Fruit fly (Drosophila melanogaster): ENCODE data around the gene CG14963.

Gene CG14963

dm6 chr3L:3159309-3160194 lies 12.8 kb downstream of the CG14963 start, which contains the start of the genes ND-30 and CG15812:
ND-30 (minus strand) TSS chr3L:3159578.
CG15812 (plus strand) TSS chr3L:3159991.
- no peak for TF ChIP-seq Myc (optimal IDR thresholded peaks at IDR 0.05)
- TF ChIP-seq h (optimal IDR thresholded peaks at IDR 0.05), result peak; percentile 37

dm6 chr3L:3157651-3158050 lies 14.7 kb downstream of the CG14963 start:
- TF ChIP-seq h (optimal IDR thresholded peaks at IDR 0.05), result no peak
- no peak for TF ChIP-seq insv (optimal IDR thresholded peaks at IDR 0.05)

- TF ChIP-seq Sin3A (optimal IDR thresholded peaks at IDR 0.05) (no peak), Myc (optimal IDR thresholded peaks at IDR 0.05) (no peak), insv (optimal IDR thresholded peaks at IDR 0.05) (no peak), h (optimal IDR thresholded peaks at IDR 0.05) (no peak), ttk (optimal IDR thresholded peaks at IDR 0.05) (no peak), psq (optimal IDR thresholded peaks at IDR 0.05) (no peak)
Observed at dm6 chr3L:3150376-3150775, 22.0 kb downstream of the CG14963 start.

- TF ChIP-seq Sin3A (optimal IDR thresholded peaks at IDR 0.05), result no peak
- no peak for TF ChIP-seq Myc (optimal IDR thresholded peaks at IDR 0.05)
- no peak for TF ChIP-seq ttk (optimal IDR thresholded peaks at IDR 0.05)
- no peak for TF ChIP-seq h (optimal IDR thresholded peaks at IDR 0.05)
- no peak for TF ChIP-seq insv (optimal IDR thresholded peaks at IDR 0.05)
- no peak for TF ChIP-seq psq (optimal IDR thresholded peaks at IDR 0.05)
Observed at dm6 chr3L:3149060-3149872, 23.1 kb downstream of the CG14963 start.

- TF ChIP-seq insv (optimal IDR thresholded peaks at IDR 0.05) (no peak), Sin3A (optimal IDR thresholded peaks at IDR 0.05) (no peak), h (optimal IDR thresholded peaks at IDR 0.05) (no peak), Myc (optimal IDR thresholded peaks at IDR 0.05) (no peak), ttk (optimal IDR thresholded peaks at IDR 0.05) (no peak), psq (optimal IDR thresholded peaks at IDR 0.05) (no peak)
Observed at dm6 chr3L:3148125-3149059, 24.0 kb downstream of the CG14963 start, which contains the start of the genes Usp5 and BtbVII. Usp5 (minus strand) TSS chr3L:3148358. BtbVII (plus strand) TSS chr3L:3148646.

- TF ChIP-seq ttk (optimal IDR thresholded peaks at IDR 0.05), result no peak
- no peak for TF ChIP-seq Sin3A (optimal IDR thresholded peaks at IDR 0.05)
- no peak for TF ChIP-seq insv (optimal IDR thresholded peaks at IDR 0.05)
- TF ChIP-seq h (optimal IDR thresholded peaks at IDR 0.05), result no peak
- no peak for TF ChIP-seq Myc (optimal IDR thresholded peaks at IDR 0.05)
- no peak for TF ChIP-seq psq (optimal IDR thresholded peaks at IDR 0.05)
Observed at dm6 chr3L:3143383-3143962, 28.9 kb downstream of the CG14963 start, which contains the start of the genes CG11537 and Alg2. CG11537 (minus strand) TSS chr3L:3143457. Alg2 (plus strand) TSS chr3L:3143808.

dm6 chr3L:3142516-3143382 lies 29.6 kb downstream of the CG14963 start:
- no peak for TF ChIP-seq psq (optimal IDR thresholded peaks at IDR 0.05)
- no peak for TF ChIP-seq Sin3A (optimal IDR thresholded peaks at IDR 0.05)
- no peak for TF ChIP-seq h (optimal IDR thresholded peaks at IDR 0.05)
- TF ChIP-seq insv (optimal IDR thresholded peaks at IDR 0.05), result no peak
- no peak for TF ChIP-seq Myc (optimal IDR thresholded peaks at IDR 0.05)
- no peak for TF ChIP-seq ttk (optimal IDR thresholded peaks at IDR 0.05)

dm6 chr3L:3141411-3141810 lies 30.9 kb downstream of the CG14963 start:
- TF ChIP-seq h (optimal IDR thresholded peaks at IDR 0.05) (no peak), insv (optimal IDR thresholded peaks at IDR 0.05) (no peak), ttk (optimal IDR thresholded peaks at IDR 0.05) (no peak), Sin3A (optimal IDR thresholded peaks at IDR 0.05) (no peak), psq (optimal IDR thresholded peaks at IDR 0.05) (no peak), Myc (optimal IDR thresholded peaks at IDR 0.05) (no peak)

dm6 chr3L:3134064-3134545 lies 38.2 kb downstream of the CG14963 start:
- TF ChIP-seq h (optimal IDR thresholded peaks at IDR 0.05), result no peak
- TF ChIP-seq ttk (optimal IDR thresholded peaks at IDR 0.05), result no peak
- no peak for TF ChIP-seq Sin3A (optimal IDR thresholded peaks at IDR 0.05)
- TF ChIP-seq Myc (optimal IDR thresholded peaks at IDR 0.05), result no peak
- TF ChIP-seq insv (optimal IDR thresholded peaks at IDR 0.05), result no peak
- TF ChIP-seq psq (optimal IDR thresholded peaks at IDR 0.05), result no peak

dm6 chr3L:3127544-3127943 lies 44.8 kb downstream of the CG14963 start, which contains the start of gene promL:
promL (minus strand) TSS chr3L:3127724.
- TF ChIP-seq Myc (optimal IDR thresholded peaks at IDR 0.05) (no peak), Sin3A (optimal IDR thresholded peaks at IDR 0.05) (no peak)

All from Kc167 (cell line).